Fruit fly (Drosophila melanogaster) whole organism, embryonic: ENCODE results near the gene kek6.

Experiments
- Atf6 ChIP-seq: fragments of 200-800 bp; sonication (Bioruptor generic); IDR thresholded peaks from 2 replicates; pipeline ENCODE4 v1.3.6; 2022; ENCODE audit warnings: missing biosample characterization, missing genetic modification characterization
- Bdp1 ChIP-seq: fragments of 200-800 bp; sonication (Bioruptor generic); optimal IDR thresholded peaks from 3 replicates; lab custom pipeline; 2016; ENCODE audit warnings: missing biosample characterization, missing genetic modification characterization
- C15 ChIP-seq: fragments of 200-800 bp; sonication (Bioruptor generic); IDR thresholded peaks from 3 replicates; pipeline ENCODE4 v1.3.6; 2022; ENCODE audit warnings: missing biosample characterization, missing genetic modification characterization
- CG10543 ChIP-seq: fragments of 200-800 bp; sonication (Bioruptor generic); optimal IDR thresholded peaks from 3 replicates; lab custom pipeline; 2017; ENCODE audit warnings: missing biosample characterization, mild to moderate bottlenecking, missing genetic modification characterization, moderate library complexity
- CG11456 ChIP-seq: fragments of 200-800 bp; sonication (Bioruptor generic); IDR thresholded peaks from 3 replicates; pipeline ENCODE4 v1.3.6; 2022; ENCODE audit warnings: missing biosample characterization, missing genetic modification characterization
- CG12299 ChIP-seq: fragments of 200-800 bp; sonication (Bioruptor generic); optimal IDR thresholded peaks from 2 replicates; lab custom pipeline; 2018; ENCODE audit warnings: missing biosample characterization, mild to moderate bottlenecking, missing genetic modification characterization
- CG12744 ChIP-seq: fragments of 200-800 bp; sonication (Bioruptor generic); optimal IDR thresholded peaks from 2 replicates; lab custom pipeline; 2016; ENCODE audit warnings: missing biosample characterization, missing genetic modification characterization
- CG12769 ChIP-seq: fragments of 200-800 bp; sonication (Bioruptor generic); optimal IDR thresholded peaks from 2 replicates; lab custom pipeline; 2019; ENCODE audit warnings: missing biosample characterization, mild to moderate bottlenecking, missing genetic modification characterization, moderate library complexity
- CG12942 ChIP-seq: fragments of 200-800 bp; sonication (Bioruptor generic); optimal IDR thresholded peaks from 3 replicates; lab custom pipeline; 2016; ENCODE audit warnings: missing biosample characterization, missing genetic modification characterization
- CG13296 ChIP-seq: fragments of 200-800 bp; sonication (Bioruptor generic); optimal IDR thresholded peaks from 3 replicates; lab custom pipeline; 2018; ENCODE audit warnings: missing biosample characterization, mild to moderate bottlenecking, missing genetic modification characterization
- CG15479 ChIP-seq: fragments of 200-800 bp; sonication (Bioruptor generic); optimal IDR thresholded peaks from 3 replicates; lab custom pipeline; 2019; ENCODE audit warnings: missing biosample characterization, mild to moderate bottlenecking, missing genetic modification characterization, moderate library complexity
- CG15514 ChIP-seq: fragments of 200-800 bp; sonication (Bioruptor generic); optimal IDR thresholded peaks from 3 replicates; lab custom pipeline; 2017; ENCODE audit warnings: missing biosample characterization, missing genetic modification characterization, mild to moderate bottlenecking, moderate library complexity, missing genetic modification reagents
- CG17912 ChIP-seq: fragments of 200-800 bp; sonication (Bioruptor generic); optimal IDR thresholded peaks from 2 replicates; lab custom pipeline; 2018; ENCODE audit warnings: missing biosample characterization, mild to moderate bottlenecking, missing genetic modification characterization
- CG1832 ChIP-seq: fragments of 200-800 bp; sonication (Bioruptor generic); optimal IDR thresholded peaks from 2 replicates; lab custom pipeline; 2017; ENCODE audit warnings: missing biosample characterization, mild to moderate bottlenecking, missing genetic modification characterization, inconsistent platforms
- CG18764 ChIP-seq: fragments of 200-800 bp; sonication (Bioruptor generic); optimal IDR thresholded peaks from 3 replicates; lab custom pipeline; 2016; ENCODE audit warnings: missing biosample characterization, missing genetic modification characterization
- CG2202 ChIP-seq: fragments of 200-800 bp; sonication (Bioruptor generic); optimal IDR thresholded peaks from 2 replicates; lab custom pipeline; 2018; ENCODE audit warnings: missing biosample characterization, mild to moderate bottlenecking, missing genetic modification characterization
- CG30020 ChIP-seq: fragments of 200-800 bp; optimal IDR thresholded peaks from 2 replicates; lab custom pipeline; 2019; ENCODE audit warnings: missing biosample characterization, mild to moderate bottlenecking, missing genetic modification characterization, moderate library complexity
- CG3065 ChIP-seq: fragments of 200-800 bp; sonication (Bioruptor generic); optimal IDR thresholded peaks from 2 replicates; lab custom pipeline; 2016; ENCODE audit warnings: missing biosample characterization, missing genetic modification characterization
- CG33557 ChIP-seq: fragments of 200-800 bp; sonication (Bioruptor generic); optimal IDR thresholded peaks from 2 replicates; lab custom pipeline; 2019; ENCODE audit warnings: missing biosample characterization, mild to moderate bottlenecking, missing genetic modification characterization, moderate library complexity
- CG3838 ChIP-seq: fragments of 200-800 bp; sonication (Bioruptor generic); optimal IDR thresholded peaks from 3 replicates; lab custom pipeline; 2016; ENCODE audit warnings: missing biosample characterization, missing genetic modification characterization
- CG4820 ChIP-seq: fragments of 200-800 bp; sonication (Bioruptor generic); optimal IDR thresholded peaks from 3 replicates; lab custom pipeline; 2016; ENCODE audit warnings: missing biosample characterization, missing genetic modification characterization
- CG7372 ChIP-seq: fragments of 200-800 bp; sonication (Bioruptor generic); IDR thresholded peaks from 2 replicates; pipeline ENCODE4 v1.3.6; 2022; ENCODE audit warnings: missing biosample characterization, missing genetic modification characterization
- CrebB ChIP-seq: fragments of 200-800 bp; sonication (Bioruptor generic); optimal IDR thresholded peaks from 3 replicates; lab custom pipeline; 2018; ENCODE audit warnings: missing biosample characterization, mild to moderate bottlenecking, missing genetic modification characterization
- D ChIP-seq, 2 experiments: fragments of 200-800 bp in 1 of 2; fragments of >200 bp in 1 of 2; sonication (Bioruptor generic) in 1 of 2; optimal IDR thresholded peaks; 2 replicates in 1 of 2; 3 replicates in 1 of 2; lab custom pipeline; 2017; ENCODE audit warnings: mild to moderate bottlenecking in 1 of 2, missing biosample characterization in 1 of 2, missing genetic modification characterization in 1 of 2, missing genetic modification reagents in 1 of 2
- Dad ChIP-seq: fragments of 200-800 bp; sonication (Bioruptor generic); optimal IDR thresholded peaks from 3 replicates; lab custom pipeline; 2016; ENCODE audit warnings: missing biosample characterization, missing genetic modification characterization
- ERR ChIP-seq: fragments of 200-800 bp; sonication (Bioruptor generic); optimal IDR thresholded peaks from 2 replicates; lab custom pipeline; 2016; ENCODE audit warnings: missing biosample characterization, missing genetic modification characterization
- Ets97D ChIP-seq: fragments of 200-800 bp; sonication (Bioruptor generic); optimal IDR thresholded peaks from 3 replicates; lab custom pipeline; 2016; ENCODE audit warnings: missing biosample characterization, missing genetic modification characterization
- HLHmδ ChIP-seq: fragments of 200-800 bp; sonication (Bioruptor generic); optimal IDR thresholded peaks from 2 replicates; lab custom pipeline; 2018; ENCODE audit warnings: missing biosample characterization, mild to moderate bottlenecking, missing genetic modification characterization, moderate library complexity
- Jarid2 ChIP-seq: fragments of 200-800 bp; sonication (Bioruptor generic); optimal IDR thresholded peaks from 3 replicates; lab custom pipeline; 2017; ENCODE audit warnings: mild to moderate bottlenecking, missing biosample characterization, missing genetic modification reagents, missing genetic modification characterization
- Pdp1 ChIP-seq, 2 experiments: fragments of 200-800 bp; sonication (Bioruptor generic); optimal IDR thresholded peaks; 3 replicates each; lab custom pipeline; 2016; ENCODE audit warnings: missing biosample characterization in 2 of 2, missing genetic modification characterization in 2 of 2, mild to moderate bottlenecking in 1 of 2, moderate library complexity in 1 of 2
- Sox102F ChIP-seq: fragments of 200-800 bp; sonication (Bioruptor generic); optimal IDR thresholded peaks from 2 replicates; lab custom pipeline; 2018; ENCODE audit warnings: missing biosample characterization, mild to moderate bottlenecking, missing genetic modification characterization, moderate library complexity
- Tbp ChIP-seq: fragments of >200 bp; optimal IDR thresholded peaks from 2 replicates; lab custom pipeline; 2018; ENCODE audit warnings: missing biosample characterization, missing genetic modification characterization
- YL-1 ChIP-seq: fragments of 200-800 bp; sonication (Bioruptor generic); optimal IDR thresholded peaks from 3 replicates; lab custom pipeline; 2017; ENCODE audit warnings: missing biosample characterization, mild to moderate bottlenecking, missing genetic modification characterization
- ems ChIP-seq: fragments of 200-800 bp; sonication (Bioruptor generic); optimal IDR thresholded peaks from 3 replicates; lab custom pipeline; 2016; ENCODE audit warnings: missing biosample characterization, missing genetic modification characterization
- jigr1 ChIP-seq: fragments of 200-800 bp; sonication (Bioruptor generic); IDR thresholded peaks from 3 replicates; pipeline ENCODE4 v1.3.6; 2022; ENCODE audit warnings: missing biosample characterization, missing genetic modification characterization
- kni ChIP-seq: fragments of 200-800 bp; sonication (Bioruptor generic); optimal IDR thresholded peaks from 3 replicates; lab custom pipeline; 2017; ENCODE audit warnings: mild to moderate bottlenecking, missing biosample characterization, missing genetic modification reagents, missing genetic modification characterization
- lola ChIP-seq, 3 experiments: fragments of >200 bp in 2 of 3; fragments of 200-800 bp in 1 of 3; sonication (Bioruptor generic) in 1 of 3; optimal IDR thresholded peaks; 2 replicates each; lab custom pipeline; 2017 to 2019; ENCODE audit warnings: missing biosample characterization in 3 of 3, missing genetic modification characterization in 3 of 3, mild to moderate bottlenecking in 1 of 3, moderate library complexity in 1 of 3
- nmo ChIP-seq: fragments of 200-800 bp; sonication (Bioruptor generic); optimal IDR thresholded peaks from 2 replicates; lab custom pipeline; 2018; ENCODE audit warnings: missing biosample characterization, mild to moderate bottlenecking, missing genetic modification characterization, moderate library complexity
- oc ChIP-seq: fragments of 200-800 bp; sonication (Bioruptor generic); optimal IDR thresholded peaks from 2 replicates; lab custom pipeline; 2018; ENCODE audit warnings: missing biosample characterization, mild to moderate bottlenecking, missing genetic modification characterization, moderate library complexity
- p53 ChIP-seq: fragments of 200-800 bp; sonication (Bioruptor generic); optimal IDR thresholded peaks from 2 replicates; lab custom pipeline; 2016; ENCODE audit warnings: missing biosample characterization, missing genetic modification characterization
- pfk ChIP-seq: fragments of 200-800 bp; sonication (Bioruptor generic); optimal IDR thresholded peaks from 2 replicates; lab custom pipeline; 2018; ENCODE audit warnings: missing biosample characterization, mild to moderate bottlenecking, missing genetic modification characterization, moderate library complexity
- pzg ChIP-seq: fragments of 200-800 bp; sonication (Bioruptor generic); optimal IDR thresholded peaks from 3 replicates; lab custom pipeline; 2018; ENCODE audit warnings: missing biosample characterization, mild to moderate bottlenecking, missing genetic modification characterization, moderate library complexity
- run ChIP-seq: fragments of 200-800 bp; sonication (Bioruptor generic); optimal IDR thresholded peaks from 3 replicates; lab custom pipeline; 2018; ENCODE audit warnings: missing biosample characterization, mild to moderate bottlenecking, missing genetic modification characterization
- sens ChIP-seq: fragments of 200-800 bp; sonication (Bioruptor generic); peaks from one replicate; lab custom pipeline; 2016; ENCODE audit warnings: missing biosample characterization, missing genetic modification characterization
- sens-2 ChIP-seq: fragments of 200-800 bp; sonication (Bioruptor generic); IDR thresholded peaks from 2 replicates; pipeline ENCODE4 v1.3.6; 2022; ENCODE audit warnings: missing biosample characterization, missing genetic modification characterization
- shn ChIP-seq: fragments of 200-800 bp; sonication (Bioruptor generic); optimal IDR thresholded peaks from 3 replicates; lab custom pipeline; 2016; ENCODE audit warnings: missing biosample characterization, missing genetic modification characterization
- sob ChIP-seq: fragments of 200-800 bp; sonication (Bioruptor generic); IDR thresholded peaks from 2 replicates; pipeline ENCODE4 v1.3.6; 2022; ENCODE audit warnings: missing biosample characterization, missing genetic modification characterization
- stwl ChIP-seq: fragments of 200-800 bp; sonication (Bioruptor generic); optimal IDR thresholded peaks from 3 replicates; lab custom pipeline; 2018; ENCODE audit warnings: missing biosample characterization, mild to moderate bottlenecking, missing genetic modification characterization, moderate library complexity
- zf30C ChIP-seq: fragments of 200-800 bp; sonication (Bioruptor generic); optimal IDR thresholded peaks from 3 replicates; lab custom pipeline; 2018; ENCODE audit warnings: missing biosample characterization, mild to moderate bottlenecking, missing genetic modification characterization

kek6 gene

dm6 chr3R:31608438-31609188 is 13.3 kb upstream of the kek6 start (continued):
- TF ChIP-seq CG7372: no peak
- TF ChIP-seq CG3065 (GFP tag; lab: Kevin White, UChicago): no peak
- TF ChIP-seq Ets97D: no peak
- no peak for TF ChIP-seq CG13296 (GFP tag; lab: Kevin White, UChicago)
- no peak for TF ChIP-seq CG33557 (GFP tag; lab: Kevin White, UChicago)
- no peak for TF ChIP-seq Atf6 (GFP tag; lab: Robert Waterston, UW)
- TF ChIP-seq CrebB (tag; lab: Kevin White, UChicago): peak; percentile 59
- peak; percentile 86 for TF ChIP-seq CG1832 (GFP tag; lab: Kevin White, UChicago)
- peak; percentile 13 for TF ChIP-seq nmo (GFP tag; lab: Kevin White, UChicago)
- TF ChIP-seq CG15479: peak; percentile 23
- TF ChIP-seq C15 (GFP tag; lab: Robert Waterston, UW): no peak
- peak; percentile 98 for TF ChIP-seq pfk (GFP tag; lab: Kevin White, UChicago)
- TF ChIP-seq pzg: peak; percentile 5
- TF ChIP-seq p53 (GFP tag; lab: Kevin White, UChicago): no peak
- TF ChIP-seq stwl (tag; lab: Kevin White, UChicago): no peak
- TF ChIP-seq kni (GFP tag; lab: Kevin White, UChicago): peak; percentile 94
- TF ChIP-seq CG12744: no peak
- peak in 1 of 3 experiments; percentile 66 for TF ChIP-seq lola (GFP tag; optimal IDR thresholded peaks at IDR 0.05; lab: Kevin White, UChicago)
- peak in 1 of 2 experiments; percentile 93 for TF ChIP-seq Pdp1 (GFP tag; optimal IDR thresholded peaks at IDR 0.05; lab: Kevin White, UChicago)
- TF ChIP-seq zf30C (GFP tag; lab: Kevin White, UChicago): no peak
- peak; percentile 87 for TF ChIP-seq CG12769 (tag; lab: Kevin White, UChicago)
- peak; percentile 13 for TF ChIP-seq oc (tag; lab: Kevin White, UChicago)
- TF ChIP-seq YL-1: peak; percentile 43
- TF ChIP-seq ERR (GFP tag; lab: Kevin White, UChicago): peak; percentile 59
- TF ChIP-seq CG10543 (GFP tag; lab: Kevin White, UChicago): peak; percentile 78
- no peak for TF ChIP-seq sob (GFP tag; lab: Robert Waterston, UW)
- peak; percentile 15 for TF ChIP-seq CG12299 (tag; lab: Kevin White, UChicago)
- TF ChIP-seq HLHmδ (GFP tag; lab: Kevin White, UChicago): peak; percentile 65
- TF ChIP-seq jigr1: no peak
- no peak for TF ChIP-seq ems
- TF ChIP-seq CG12942 (GFP tag; lab: Kevin White, UChicago): no peak
- no peak for TF ChIP-seq CG30020
- TF ChIP-seq CG4820 (GFP tag; lab: Kevin White, UChicago): no peak
- peak; percentile 7 for TF ChIP-seq Sox102F (GFP tag; lab: Kevin White, UChicago)
- no peak for TF ChIP-seq Bdp1 (GFP tag; lab: Kevin White, UChicago)
- TF ChIP-seq, all 482 proteins: peak for 69

dm6 chr3R:31609413-31610054 is 12.4 kb upstream of the kek6 start:
- TF ChIP-seq sens-2: no peak
- TF ChIP-seq CG11456: no peak
- TF ChIP-seq shn (GFP tag; lab: Kevin White, UChicago): no peak
- TF ChIP-seq run (tag; lab: Kevin White, UChicago): no peak
- TF ChIP-seq CG18764 (GFP tag; lab: Kevin White, UChicago): no peak
- TF ChIP-seq Jarid2 (GFP tag; lab: Kevin White, UChicago): peak; percentile 77
- TF ChIP-seq CG12744: peak; percentile 17
- TF ChIP-seq Dad (GFP tag; lab: Kevin White, UChicago): no peak
- peak; percentile 29 for TF ChIP-seq D (optimal IDR thresholded peaks at IDR 0.05; lab: Kevin White, UChicago)
- no peak for TF ChIP-seq D (GFP tag; optimal IDR thresholded peaks at IDR 0.05; lab: Kevin White, UChicago)
- TF ChIP-seq CG3838: no peak
- TF ChIP-seq CG2202 (tag; lab: Kevin White, UChicago): peak; percentile 14
- TF ChIP-seq CG15514 (GFP tag; lab: Kevin White, UChicago): peak; percentile 97
- TF ChIP-seq sens (GFP tag; lab: Kevin White, UChicago): peak; percentile 41
- peak; percentile 57 for TF ChIP-seq Tbp (GFP tag; lab: Kevin White, UChicago)
- TF ChIP-seq CG17912 (GFP tag; lab: Kevin White, UChicago): no peak
